Worm (Caenorhabditis elegans) whole organism, young adult: Measurements from ENCODE around the gene T11F8.12.

Experiments
- B0261.1 ChIP-seq: sonication (generic microtip); optimal IDR thresholded peaks from 2 replicates; lab custom pipeline; 2016; ENCODE audit warnings: mild to moderate bottlenecking, missing genetic modification characterization, moderate library complexity, missing compliant biosample characterization
- C06A6.2 ChIP-seq: fragments of 200-800 bp; sonication (Bioruptor generic); conservative IDR thresholded peaks from 2 replicates; pipeline ENCODE4 v1.3.6; 2022; ENCODE audit warnings: missing genetic modification characterization, missing compliant biosample characterization
- D2030.7 ChIP-seq: fragments of 200-800 bp; sonication (Bioruptor generic); IDR thresholded peaks from 2 replicates; pipeline ENCODE4 v1.3.6; 2022; ENCODE audit warnings: missing genetic modification reagents, missing genetic modification characterization, missing compliant biosample characterization
- F39B2.1 ChIP-seq: fragments of 200-800 bp; sonication (Bioruptor generic); IDR thresholded peaks from 2 replicates; pipeline ENCODE4 v1.3.6; 2022; ENCODE audit warnings: missing genetic modification reagents, missing genetic modification characterization, missing compliant biosample characterization
- F49E8.2 ChIP-seq: sonication (generic microtip); optimal IDR thresholded peaks from 3 replicates; lab custom pipeline; 2017; ENCODE audit warnings: missing genetic modification characterization, mild to moderate bottlenecking, missing compliant biosample characterization, antibody characterized with exemption, moderate library complexity; ENCODE audit not compliant: insufficient read depth
- F55B11.4 ChIP-seq: sonication (generic microtip); optimal IDR thresholded peaks from 2 replicates; lab custom pipeline; 2016; ENCODE audit warnings: missing compliant biosample characterization, missing genetic modification characterization, borderline replicate concordance; ENCODE audit not compliant: insufficient read depth
- Y79H2A.3 ChIP-seq: fragments of 200-800 bp; sonication (Bioruptor generic); conservative IDR thresholded peaks from 2 replicates; pipeline ENCODE4 v1.3.6; 2022; ENCODE audit warnings: missing genetic modification reagents, missing genetic modification characterization, missing compliant biosample characterization
- akir-1 ChIP-seq: fragments of 200-800 bp; sonication (Bioruptor generic); optimal IDR thresholded peaks from 2 replicates; lab custom pipeline; 2018; ENCODE audit warnings: mild to moderate bottlenecking, missing genetic modification characterization, moderate library complexity, missing compliant biosample characterization
- aptf-3 ChIP-seq: fragments of 200-800 bp; sonication (Bioruptor generic); IDR thresholded peaks from 2 replicates; pipeline ENCODE4 v1.3.6; 2022; ENCODE audit warnings: missing genetic modification characterization, missing compliant biosample characterization
- athp-1 ChIP-seq: sonication (generic microtip); optimal IDR thresholded peaks from 2 replicates; lab custom pipeline; 2017; ENCODE audit warnings: mild to moderate bottlenecking, missing genetic modification characterization, missing compliant biosample characterization
- ccch-3 ChIP-seq: fragments of 200-800 bp; sonication (Bioruptor generic); optimal IDR thresholded peaks from 2 replicates; lab custom pipeline; 2018; ENCODE audit warnings: mild to moderate bottlenecking, missing genetic modification characterization, missing compliant biosample characterization
- cebp-1 ChIP-seq, 2 experiments: fragments of 200-800 bp in 1 of 2; sonication (Bioruptor generic) in 1 of 2; sonication (generic microtip) in 1 of 2; IDR thresholded peaks in 1 of 2; optimal IDR thresholded peaks in 1 of 2; 2 replicates each; pipeline versions ENCODE4 v1.3.6 to Lab custom; 2017 to 2022; ENCODE audit warnings: missing compliant biosample characterization in 2 of 2, missing genetic modification characterization in 2 of 2, mild to moderate bottlenecking in 1 of 2, missing genetic modification reagents in 1 of 2, moderate library complexity in 1 of 2
- ceh-79 ChIP-seq: sonication (generic microtip); optimal IDR thresholded peaks from 2 replicates; lab custom pipeline; 2017; ENCODE audit warnings: mild to moderate bottlenecking, missing genetic modification characterization, missing compliant biosample characterization
- dpff-1 ChIP-seq: sonication (generic microtip); optimal IDR thresholded peaks from 2 replicates; lab custom pipeline; 2017; ENCODE audit warnings: mild to moderate bottlenecking, missing genetic modification characterization, missing compliant biosample characterization
- efl-1 ChIP-seq: fragments of 150-350 bp; optimal IDR thresholded peaks from 2 replicates; lab custom pipeline; 2014; ENCODE audit warnings: missing biosample characterization, missing genetic modification reagents, missing genetic modification characterization
- gei-17 ChIP-seq: fragments of 200-800 bp; sonication (Bioruptor generic); optimal IDR thresholded peaks from 2 replicates; lab custom pipeline; 2018; ENCODE audit warnings: mild to moderate bottlenecking, missing genetic modification characterization, missing compliant biosample characterization
- him-1 ChIP-seq: sonication (generic microtip); optimal IDR thresholded peaks from 2 replicates; lab custom pipeline; 2016; ENCODE audit warnings: missing genotype, missing genetic modification reagents, missing genetic modification characterization, missing compliant biosample characterization
- hrde-1 ChIP-seq: sonication (generic microtip); optimal IDR thresholded peaks from 2 replicates; lab custom pipeline; 2016; ENCODE audit warnings: missing genetic modification characterization, mild to moderate bottlenecking, missing compliant biosample characterization, moderate library complexity, missing genotype, missing genetic modification reagents, borderline replicate concordance
- hsf-1 ChIP-seq: fragments of 200-800 bp; sonication (Bioruptor generic); IDR thresholded peaks from 2 replicates; pipeline ENCODE4 v1.3.6; 2022; ENCODE audit warnings: missing genetic modification reagents, missing genetic modification characterization, missing compliant biosample characterization
- lag-1 ChIP-seq: fragments of 200-800 bp; sonication (Bioruptor generic); IDR thresholded peaks from 2 replicates; pipeline ENCODE4 v1.3.6; 2022; ENCODE audit warnings: missing genetic modification reagents, missing genetic modification characterization, missing compliant biosample characterization
- let-526 ChIP-seq: fragments of 200-800 bp; sonication (Bioruptor generic); IDR thresholded peaks from 2 replicates; pipeline ENCODE4 v1.3.6; 2022; ENCODE audit warnings: missing genetic modification reagents, missing genetic modification characterization, missing compliant biosample characterization
- lin-26 ChIP-seq: fragments of 200-800 bp; sonication (Bioruptor generic); IDR thresholded peaks from 2 replicates; pipeline ENCODE4 v1.3.6; 2022; ENCODE audit warnings: missing genetic modification reagents, missing genetic modification characterization, missing compliant biosample characterization
- lin-35 ChIP-seq, 3 experiments: fragments of 150-350 bp in 2 of 3; sonication (generic microtip) in 1 of 3; optimal IDR thresholded peaks; 2 replicates each; lab custom pipeline; 2014 to 2018; ENCODE audit warnings: missing biosample characterization in 3 of 3, missing genetic modification characterization in 3 of 3, missing genetic modification reagents in 3 of 3
- lir-1 ChIP-seq: fragments of 200-800 bp; sonication (Bioruptor generic); conservative IDR thresholded peaks from 2 replicates; pipeline ENCODE4 v1.3.6; 2022; ENCODE audit warnings: missing genetic modification reagents, missing genetic modification characterization, missing compliant biosample characterization
- mcd-1 ChIP-seq: fragments of 200-800 bp; sonication (Bioruptor generic); IDR thresholded peaks from 2 replicates; pipeline ENCODE4 v1.3.6; 2022; ENCODE audit warnings: missing genetic modification reagents, missing genetic modification characterization, missing compliant biosample characterization
- mes-4 ChIP-seq: sonication (generic microtip); optimal IDR thresholded peaks from 2 replicates; lab custom pipeline; 2016; ENCODE audit warnings: missing genotype, missing genetic modification characterization, missing compliant biosample characterization
- mxl-1 ChIP-seq: sonication (generic microtip); optimal IDR thresholded peaks from 2 replicates; lab custom pipeline; 2016; ENCODE audit warnings: missing genetic modification characterization, missing compliant biosample characterization
- nfya-2 ChIP-seq: fragments of 200-800 bp; sonication (Bioruptor generic); IDR thresholded peaks from 2 replicates; pipeline ENCODE4 v1.3.6; 2022; ENCODE audit warnings: missing genetic modification reagents, missing genetic modification characterization, missing compliant biosample characterization
- nhr-179 ChIP-seq: sonication (generic microtip); optimal IDR thresholded peaks from 2 replicates; lab custom pipeline; 2016; ENCODE audit warnings: mild to moderate bottlenecking, missing genetic modification characterization, missing compliant biosample characterization
- pbrm-1 ChIP-seq: fragments of 200-800 bp; sonication (Bioruptor generic); IDR thresholded peaks from 2 replicates; pipeline ENCODE4 v1.3.6; 2022; ENCODE audit warnings: missing genetic modification reagents, missing genetic modification characterization, missing compliant biosample characterization
- repo-1 ChIP-seq: sonication (generic microtip); optimal IDR thresholded peaks from 2 replicates; lab custom pipeline; 2017; ENCODE audit warnings: mild to moderate bottlenecking, missing genetic modification characterization, missing compliant biosample characterization
- snpc-1.1 ChIP-seq: sonication (generic microtip); optimal IDR thresholded peaks from 2 replicates; lab custom pipeline; 2017; ENCODE audit warnings: missing genetic modification characterization, mild to moderate bottlenecking, missing compliant biosample characterization, antibody characterized with exemption, moderate library complexity, missing genotype, missing genetic modification reagents; ENCODE audit not compliant: insufficient read depth
- snpc-3.4 ChIP-seq: sonication (generic microtip); optimal IDR thresholded peaks from 2 replicates; lab custom pipeline; 2017; ENCODE audit warnings: missing genetic modification characterization, mild to moderate bottlenecking, missing compliant biosample characterization, antibody characterized with exemption, moderate library complexity, missing genotype, missing genetic modification reagents
- somi-1 ChIP-seq: fragments of 200-800 bp; sonication (Bioruptor generic); optimal IDR thresholded peaks from 2 replicates; lab custom pipeline; 2018; ENCODE audit warnings: mild to moderate bottlenecking, missing genetic modification characterization, missing compliant biosample characterization
- tbx-9 ChIP-seq: sonication (generic microtip); optimal IDR thresholded peaks from 2 replicates; lab custom pipeline; 2016; ENCODE audit warnings: borderline replicate concordance, missing genetic modification characterization, inconsistent platforms, missing compliant biosample characterization
- zim-3 ChIP-seq: sonication (generic microtip); optimal IDR thresholded peaks from 2 replicates; lab custom pipeline; 2017; ENCODE audit warnings: mild to moderate bottlenecking, missing genetic modification characterization, moderate library complexity, missing compliant biosample characterization
- ztf-18 ChIP-seq: sonication (generic microtip); optimal IDR thresholded peaks from 2 replicates; lab custom pipeline; 2016; ENCODE audit warnings: missing genotype, mild to moderate bottlenecking, missing genetic modification characterization, missing compliant biosample characterization

The T11F8.12 gene

DNA sequence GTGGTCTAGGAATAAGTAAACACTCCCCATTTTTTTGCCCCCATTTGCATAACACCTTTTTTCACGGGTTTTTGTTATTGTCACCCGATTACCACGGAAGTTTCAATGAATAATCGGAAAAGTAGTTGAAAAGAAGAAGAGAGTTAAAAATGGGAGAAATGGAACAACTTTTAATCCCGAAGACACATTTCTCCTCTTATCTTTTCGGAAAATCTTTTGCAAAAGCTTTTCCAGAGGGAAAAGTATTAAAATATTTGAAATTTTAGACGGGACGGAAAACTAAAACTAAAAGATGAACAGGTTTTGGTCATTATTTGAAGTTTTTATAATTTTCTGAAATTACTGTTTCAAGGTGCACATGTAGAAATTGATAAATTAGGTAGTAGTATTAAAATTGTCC, 36.9 kb upstream of the T11F8.12 start (continued):
- TF ChIP-seq tbx-9 (tag; lab: Kevin White, UChicago) (no peak), lin-35 (GFP tag; optimal IDR thresholded peaks at IDR 0.05; lab: Kevin White, UChicago) (no peak), hsf-1 (GFP tag; lab: Robert Waterston, UW) (no peak), gei-17 (GFP tag; lab: Kevin White, UChicago) (no peak), him-1 (tag; lab: Kevin White, UChicago) (no peak), ztf-18 (tag; lab: Kevin White, UChicago) (no peak)

DNA sequence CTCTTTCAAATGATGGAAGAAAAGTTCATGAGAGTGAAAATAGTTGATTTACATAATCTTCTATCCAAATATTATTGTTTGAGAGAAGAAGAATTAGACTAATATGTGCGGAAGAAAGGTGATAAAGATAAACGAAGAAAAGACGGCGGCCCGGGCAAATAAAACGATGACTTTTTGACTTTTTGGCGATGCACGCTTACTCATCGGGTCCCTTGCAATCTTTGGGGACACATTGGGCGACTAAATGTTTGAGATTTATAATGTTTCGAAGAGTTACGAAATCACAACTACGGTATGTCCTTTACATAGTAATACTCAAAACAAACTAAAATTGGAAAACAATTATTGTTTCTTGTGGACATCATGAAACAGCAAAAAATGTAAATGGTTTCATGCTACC, 32.7 kb upstream of the T11F8.12 start:
- TF ChIP-seq mes-4 (tag; lab: Kevin White, UChicago) (no peak), D2030.7 (GFP tag; lab: Robert Waterston, UW) (no peak), snpc-3.4 (no peak), ccch-3 (GFP tag; lab: Kevin White, UChicago) (no peak), F49E8.2 (tag; lab: Kevin White, UChicago) (no peak), F55B11.4 (no peak), akir-1 (no peak), F39B2.1 (GFP tag; lab: Robert Waterston, UW) (no peak), zim-3 (tag; lab: Kevin White, UChicago) (no peak), B0261.1 (tag; lab: Kevin White, UChicago) (no peak), cebp-1 (GFP tag; IDR thresholded peaks at IDR 0.05; lab: Robert Waterston, UW) (no peak), cebp-1 (tag; optimal IDR thresholded peaks at IDR 0.05; lab: Kevin White, UChicago) (no peak), mxl-1 (no peak), lir-1 (no peak), Y79H2A.3 (GFP tag; lab: Robert Waterston, UW) (no peak), efl-1 (GFP tag; lab: Kevin White, UChicago) (no peak), lin-26 (GFP tag; lab: Robert Waterston, UW) (no peak), pbrm-1 (GFP tag; lab: Robert Waterston, UW) (no peak), aptf-3 (no peak), mcd-1 (GFP tag; lab: Robert Waterston, UW) (no peak)

DNA sequence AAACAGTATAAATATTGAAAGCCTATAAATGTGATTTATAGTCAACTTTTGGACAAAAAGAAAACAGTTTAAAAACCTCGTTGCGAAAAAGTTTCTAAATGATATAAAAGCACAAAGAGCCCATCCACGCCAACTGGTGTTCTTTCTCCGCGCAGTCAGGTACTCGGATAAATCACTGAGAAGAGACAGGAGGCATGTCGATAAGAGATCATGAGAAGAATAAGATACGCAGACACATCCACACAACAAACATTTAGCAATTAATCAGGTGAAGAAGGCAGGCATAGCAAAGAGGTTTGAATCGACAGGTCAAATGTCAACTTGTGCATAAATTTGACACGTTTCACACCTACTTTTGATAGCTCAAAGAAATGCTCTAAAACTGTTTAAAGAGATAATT, 25.6 kb upstream of the T11F8.12 start:
- TF ChIP-seq dpff-1, result no peak
- no peak for TF ChIP-seq nfya-2 (GFP tag; lab: Robert Waterston, UW)
- no peak for TF ChIP-seq nhr-179
- TF ChIP-seq lag-1, result no peak
- TF ChIP-seq C06A6.2 (GFP tag; lab: Robert Waterston, UW), result no peak
- TF ChIP-seq repo-1, result no peak

DNA sequence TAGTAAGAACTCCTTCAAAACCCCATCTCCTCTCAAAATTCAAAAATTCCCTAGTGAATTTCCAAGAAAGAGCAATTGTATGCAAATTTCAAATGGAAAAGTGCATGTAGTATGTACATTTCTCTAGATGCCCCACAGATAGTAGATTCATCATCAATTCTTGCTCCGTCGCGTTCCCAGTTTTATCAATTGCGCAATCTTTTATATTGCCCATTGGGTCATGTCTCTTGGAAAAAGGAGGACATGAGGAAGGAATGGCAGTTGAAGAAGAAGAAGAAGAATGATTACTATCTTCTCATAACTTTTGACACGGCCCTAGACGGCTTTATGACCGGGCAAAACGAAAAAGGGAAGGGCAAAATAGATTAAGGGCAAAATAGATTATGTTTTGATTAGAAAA, 24.5 kb upstream of the T11F8.12 start:
- TF ChIP-seq somi-1 (GFP tag; lab: Kevin White, UChicago), result no peak
- TF ChIP-seq athp-1 (tag; lab: Kevin White, UChicago), result no peak
- TF ChIP-seq ceh-79 (tag; lab: Kevin White, UChicago), result no peak
- TF ChIP-seq mcd-1 (GFP tag; lab: Robert Waterston, UW), result no peak
- no peak for TF ChIP-seq repo-1
- TF ChIP-seq F49E8.2 (tag; lab: Kevin White, UChicago), result no peak
- no peak for TF ChIP-seq hrde-1 (tag; lab: Kevin White, UChicago)
- TF ChIP-seq snpc-1.1 (tag; lab: Kevin White, UChicago), result no peak
- TF ChIP-seq let-526, result no peak
- TF ChIP-seq, all 124 proteins: peak for 0
